Worm (Caenorhabditis elegans): Measurements from ENCODE around the gene C32B5.18.
"Not testable (repeated sequence)": the region's sequence is repeated elsewhere in the genome, so short reads cannot be mapped to it uniquely, and the experiment has no call there.

C32B5.18 gene

DNA sequence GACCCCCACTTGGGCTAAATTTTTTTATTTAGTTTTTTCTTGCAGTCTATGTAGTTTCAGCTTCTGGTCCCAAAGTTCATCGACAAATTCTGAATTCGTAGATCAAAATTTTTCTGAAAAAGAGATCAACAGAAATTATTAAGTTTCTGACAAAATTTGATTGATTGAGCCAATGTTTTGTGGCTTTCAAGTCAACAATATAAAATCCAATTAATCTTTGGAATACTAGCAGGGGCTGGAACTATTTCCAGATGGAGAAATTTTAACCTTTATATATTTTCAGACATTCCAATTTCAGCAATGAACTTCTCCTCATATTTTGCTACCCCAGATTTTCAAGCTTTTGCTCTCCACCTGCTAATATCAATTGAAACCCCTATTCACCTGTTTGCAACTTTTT lies 22.5 kb downstream of the C32B5.18 start, which contains the start of gene srh-274:
srh-274 (plus strand) TSS at position 301 of the 400 bp plus-strand sequence.
- TF ChIP-seq ceh-34 (tag; optimal IDR thresholded peaks at IDR 0.05) (no peak), eyg-1 (tag; optimal IDR thresholded peaks at IDR 0.05) (no peak), unc-86 (tag; optimal IDR thresholded peaks at IDR 0.05) (no peak), C08G9.2 (tag; optimal IDR thresholded peaks at IDR 0.05) (no peak), ceh-24 (tag; optimal IDR thresholded peaks at IDR 0.05) (no peak), nhr-11 (tag; optimal IDR thresholded peaks at IDR 0.05) (no peak), ceh-22 (tag; optimal IDR thresholded peaks at IDR 0.05) (no peak), sox-4 (tag; optimal IDR thresholded peaks at IDR 0.05) (no peak), ets-4 (tag; optimal IDR thresholded peaks at IDR 0.05) (no peak), che-1 (tag; optimal IDR thresholded peaks at IDR 0.05) (no peak), sox-2 (GFP tag; IDR thresholded peaks at IDR 0.05) (no peak), elt-4 (tag; optimal IDR thresholded peaks at IDR 0.05) (no peak)

DNA sequence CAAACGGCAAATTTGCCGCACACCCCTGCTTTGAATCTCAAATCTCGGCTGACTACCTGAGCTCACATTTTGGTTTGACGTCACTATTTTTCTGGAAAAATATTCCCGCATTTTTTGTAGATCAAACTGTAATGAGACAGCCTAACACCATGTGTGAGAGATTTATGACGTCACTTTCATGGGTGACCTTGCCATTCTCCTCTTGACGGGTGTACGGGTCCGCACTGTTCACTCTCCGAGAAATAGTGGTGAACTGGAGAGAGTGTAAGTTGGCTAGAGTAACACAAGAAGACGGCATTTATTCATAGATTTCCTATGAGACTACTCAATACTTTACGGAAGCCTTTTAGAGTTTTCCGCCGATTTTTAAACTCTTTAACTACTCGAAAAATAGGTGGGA lies 25.4 kb downstream of the C32B5.18 start, which contains the start of gene fbxc-40:
fbxc-40 (plus strand) TSS at position 301 of the 400 bp plus-strand sequence.
- not testable (repeated sequence) for TF ChIP-seq ets-4, ceh-24, odd-2 (tag; optimal IDR thresholded peaks at IDR 0.05)

DNA sequence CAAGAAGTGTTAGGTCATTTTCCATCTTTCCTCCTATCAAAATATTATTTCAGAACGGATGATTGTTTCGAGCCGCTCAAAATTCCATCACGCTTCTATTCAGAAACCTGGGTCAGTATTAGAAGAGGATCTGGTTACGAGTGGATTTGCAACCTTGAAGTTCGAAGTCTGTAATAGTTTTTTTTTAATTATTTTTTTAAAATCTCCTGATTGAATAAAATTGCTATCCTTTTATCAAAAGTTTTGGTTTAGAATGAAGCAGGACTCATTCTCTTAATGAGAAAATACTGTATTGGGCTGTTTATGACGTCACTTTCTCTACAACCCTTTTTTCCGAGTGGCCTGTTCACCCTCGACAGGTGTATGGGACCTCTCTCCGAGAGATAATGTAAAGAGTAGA lies 28.1 kb downstream of the C32B5.18 start, which contains the start of gene fbxc-39:
fbxc-39 (plus strand) TSS at position 301 of the 400 bp plus-strand sequence.
- TF ChIP-seq eyg-1 (tag; optimal IDR thresholded peaks at IDR 0.05): no peak
- no peak for TF ChIP-seq npax-4 (tag; optimal IDR thresholded peaks at IDR 0.05)
- TF ChIP-seq pha-2 (tag; optimal IDR thresholded peaks at IDR 0.05): no peak
- no peak for TF ChIP-seq hlh-8 (tag; optimal IDR thresholded peaks at IDR 0.05)

DNA sequence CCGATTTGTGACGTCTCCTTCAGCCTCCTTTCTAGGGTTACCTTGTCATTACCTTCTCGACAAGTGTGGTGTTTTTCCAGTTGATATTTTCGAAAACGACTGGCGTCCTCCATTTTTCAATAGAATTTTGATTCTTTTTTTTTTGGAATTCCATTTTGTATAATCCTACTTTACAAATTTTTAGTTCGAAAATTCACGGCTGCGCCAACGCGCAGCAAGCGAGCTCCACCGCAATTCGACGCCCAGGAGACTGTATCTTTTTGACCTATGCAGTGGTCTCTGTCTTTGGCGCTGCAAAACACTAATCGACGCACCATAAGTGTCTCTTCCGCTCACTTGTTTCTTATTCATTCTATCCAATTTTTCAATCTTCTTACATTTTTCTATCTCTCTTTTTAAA lies 31.0 kb downstream of the C32B5.18 start, which contains the start of gene fbxc-42:
fbxc-42 (plus strand) TSS at position 301 of the 400 bp plus-strand sequence.
- no peak for TF ChIP-seq nfya-1 (tag; optimal IDR thresholded peaks at IDR 0.05)

DNA sequence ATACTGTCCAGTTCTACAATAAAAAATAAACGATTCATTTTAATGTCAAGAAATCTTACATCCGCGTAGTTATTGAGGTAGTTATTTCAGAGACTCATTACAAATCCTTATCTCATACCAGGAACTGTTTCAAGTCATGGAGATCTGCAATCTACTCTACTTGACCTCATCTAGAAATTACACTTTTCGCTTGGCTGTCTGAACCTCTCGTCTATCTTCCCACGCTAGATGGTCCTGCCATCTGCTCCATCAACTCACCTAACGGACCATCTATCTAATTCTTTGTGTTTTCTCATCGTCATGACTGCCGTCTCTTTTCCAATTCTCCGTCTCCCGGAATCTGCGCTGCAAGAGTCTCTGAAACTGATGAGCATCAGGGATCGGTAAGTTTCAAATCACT lies 33.9 kb downstream of the C32B5.18 start, which contains the start of gene F45D11.7:
F45D11.7 (plus strand) TSS at position 301 of the 400 bp plus-strand sequence.
- not testable (repeated sequence) for TF ChIP-seq unc-86 (tag; optimal IDR thresholded peaks at IDR 0.05); C38D4.7 (GFP tag; optimal IDR thresholded peaks at IDR 0.05); nfya-1 (tag; optimal IDR thresholded peaks at IDR 0.05)

DNA sequence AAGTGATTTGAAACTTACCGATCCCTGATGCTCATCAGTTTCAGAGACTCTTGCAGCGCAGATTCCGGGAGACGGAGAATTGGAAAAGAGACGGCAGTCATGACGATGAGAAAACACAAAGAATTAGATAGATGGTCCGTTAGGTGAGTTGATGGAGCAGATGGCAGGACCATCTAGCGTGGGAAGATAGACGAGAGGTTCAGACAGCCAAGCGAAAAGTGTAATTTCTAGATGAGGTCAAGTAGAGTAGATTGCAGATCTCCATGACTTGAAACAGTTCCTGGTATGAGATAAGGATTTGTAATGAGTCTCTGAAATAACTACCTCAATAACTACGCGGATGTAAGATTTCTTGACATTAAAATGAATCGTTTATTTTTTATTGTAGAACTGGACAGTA lies 35.8 kb downstream of the C32B5.18 start, which contains the start of gene F45D11.11:
F45D11.11 (minus strand) TSS at position 101 of the 400 bp plus-strand sequence.
- TF ChIP-seq ceh-14, nfya-1, ztf-16 (tag; optimal IDR thresholded peaks at IDR 0.05): not testable (repeated sequence)

DNA sequence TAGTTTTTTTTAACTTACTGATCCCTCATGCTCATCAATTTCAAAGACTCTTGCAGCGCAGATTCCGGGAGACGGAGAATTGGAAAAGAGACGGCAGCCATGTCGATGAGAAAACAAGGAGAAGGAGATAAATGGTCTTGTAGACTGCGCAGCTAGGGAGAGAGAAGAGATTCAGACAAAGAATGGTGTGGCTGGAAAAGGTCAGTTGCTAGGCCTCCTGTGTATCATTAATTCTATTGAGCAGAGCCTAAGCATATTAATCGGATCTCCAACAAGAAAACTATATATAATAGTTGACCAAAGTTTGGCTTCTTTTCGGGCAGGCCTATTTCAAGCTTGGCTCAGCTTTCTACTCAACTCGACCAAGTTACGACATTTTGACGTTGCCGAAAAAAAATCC lies 39.2 kb downstream of the C32B5.18 start, which contains the start of gene fbxb-29:
fbxb-29 (minus strand) TSS at position 101 of the 400 bp plus-strand sequence.
- TF ChIP-seq elt-4 (tag; optimal IDR thresholded peaks at IDR 0.05) (no peak), mec-3 (tag; optimal IDR thresholded peaks at IDR 0.05; ENCODE audit: borderline replicate concordance) (no peak), tbx-2 (tag; optimal IDR thresholded peaks at IDR 0.05) (no peak), unc-86 (tag; optimal IDR thresholded peaks at IDR 0.05) (no peak), hlh-6 (tag; optimal IDR thresholded peaks at IDR 0.05) (no peak), rnt-1 (tag; optimal IDR thresholded peaks at IDR 0.05) (no peak), ttx-3 (tag; optimal IDR thresholded peaks at IDR 0.05) (no peak), che-1 (tag; optimal IDR thresholded peaks at IDR 0.05) (no peak), odd-2 (tag; optimal IDR thresholded peaks at IDR 0.05) (no peak), npax-4 (tag; optimal IDR thresholded peaks at IDR 0.05) (no peak), ceh-22 (tag; optimal IDR thresholded peaks at IDR 0.05) (no peak), unc-55 (GFP tag; optimal IDR thresholded peaks at IDR 0.05) (no peak), Y22D7AL.16 (tag; optimal IDR thresholded peaks at IDR 0.05) (no peak), nfya-1 (tag; optimal IDR thresholded peaks at IDR 0.05) (no peak), pqm-1 (tag; optimal IDR thresholded peaks at IDR 0.05) (no peak), ceh-14 (tag; optimal IDR thresholded peaks at IDR 0.05) (no peak), madf-2 (tag; optimal IDR thresholded peaks at IDR 0.05) (no peak), nhr-232 (tag; optimal IDR thresholded peaks at IDR 0.05) (no peak), K02D7.2 (tag; optimal IDR thresholded peaks at IDR 0.05) (no peak)
